Worm (Caenorhabditis elegans): ENCODE measurements around the gene pqn-39.

The pqn-39 gene

DNA sequence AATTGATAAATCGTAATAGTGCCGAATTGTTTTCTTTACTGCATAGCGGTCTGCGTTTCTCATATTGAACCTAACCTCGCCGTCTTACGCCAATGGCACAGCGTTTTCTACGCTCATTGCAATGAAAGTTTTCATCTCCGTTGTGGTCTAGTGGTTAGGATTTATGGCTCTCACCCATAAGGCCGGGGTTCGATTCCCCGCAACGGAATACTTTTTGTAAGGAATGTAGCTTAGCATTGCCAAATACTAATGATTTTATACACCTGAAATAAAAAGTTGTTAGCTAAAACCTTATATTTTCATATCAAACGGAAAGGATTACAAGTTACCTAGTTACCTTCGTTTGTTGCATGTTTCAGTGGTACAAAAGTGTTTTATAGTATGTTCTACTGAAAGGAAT, 47.3 kb upstream of the pqn-39 start (continued):
- no peak for TF ChIP-seq ama-1 (optimal IDR thresholded peaks at IDR 0.05)
- TF ChIP-seq nhr-67 (tag; optimal IDR thresholded peaks at IDR 0.05) = no peak
- peak; percentile 76 for TF ChIP-seq sea-2 (GFP tag; optimal IDR thresholded peaks at IDR 0.05)
- TF ChIP-seq egl-5 (tag; optimal IDR thresholded peaks at IDR 0.05) = peak; percentile 49
- TF ChIP-seq skn-1 (tag; optimal IDR thresholded peaks at IDR 0.05) = peak; percentile 56
- TF ChIP-seq zag-1 (tag; optimal IDR thresholded peaks at IDR 0.05) = no peak
- TF ChIP-seq tbx-2 (tag; optimal IDR thresholded peaks at IDR 0.05) = peak; percentile 74
- TF ChIP-seq mml-1 (tag; optimal IDR thresholded peaks at IDR 0.05) = no peak
- peak; percentile 36 for TF ChIP-seq nhr-25 (tag; optimal IDR thresholded peaks at IDR 0.05)
- peak; percentile 47 for TF ChIP-seq jun-1 (tag; optimal IDR thresholded peaks at IDR 0.05)
- peak; percentile 71 for TF ChIP-seq nhr-43 (tag; optimal IDR thresholded peaks at IDR 0.05; ENCODE audit: poor library complexity, severe bottlenecking)

ce11 chrX:14015366-14015765, 46.9 kb upstream of the pqn-39 start, which contains the start of gene C04C11.25:
TSS of gene C04C11.25 (minus strand) at chrX:14015466.
- TF ChIP-seq egl-5 (tag; optimal IDR thresholded peaks at IDR 0.05) (no peak), ztf-11 (tag; optimal IDR thresholded peaks at IDR 0.05) (no peak), ceh-16 (tag; optimal IDR thresholded peaks at IDR 0.05) (no peak), ztf-4 (tag; optimal IDR thresholded peaks at IDR 0.05) (no peak), nhr-11 (tag; optimal IDR thresholded peaks at IDR 0.05) (no peak), nhr-237 (tag; optimal IDR thresholded peaks at IDR 0.05) (no peak), nhr-23 (tag; optimal IDR thresholded peaks at IDR 0.05) (no peak), nhr-67 (tag; optimal IDR thresholded peaks at IDR 0.05) (no peak), ama-1 (optimal IDR thresholded peaks at IDR 0.05) (no peak), mdl-1 (tag; optimal IDR thresholded peaks at IDR 0.05) (no peak), R02D3.7 (tag; optimal IDR thresholded peaks at IDR 0.05) (no peak), nhr-28 (tag; optimal IDR thresholded peaks at IDR 0.05) (no peak), lin-39 (tag; optimal IDR thresholded peaks at IDR 0.05) (no peak), skn-1 (tag; optimal IDR thresholded peaks at IDR 0.05) (no peak), nhr-77 (tag; optimal IDR thresholded peaks at IDR 0.05) (no peak), fkh-10 (GFP tag; optimal IDR thresholded peaks at IDR 0.05) (no peak), sea-2 (GFP tag; optimal IDR thresholded peaks at IDR 0.05) (no peak), jun-1 (tag; optimal IDR thresholded peaks at IDR 0.05) (no peak)

DNA sequence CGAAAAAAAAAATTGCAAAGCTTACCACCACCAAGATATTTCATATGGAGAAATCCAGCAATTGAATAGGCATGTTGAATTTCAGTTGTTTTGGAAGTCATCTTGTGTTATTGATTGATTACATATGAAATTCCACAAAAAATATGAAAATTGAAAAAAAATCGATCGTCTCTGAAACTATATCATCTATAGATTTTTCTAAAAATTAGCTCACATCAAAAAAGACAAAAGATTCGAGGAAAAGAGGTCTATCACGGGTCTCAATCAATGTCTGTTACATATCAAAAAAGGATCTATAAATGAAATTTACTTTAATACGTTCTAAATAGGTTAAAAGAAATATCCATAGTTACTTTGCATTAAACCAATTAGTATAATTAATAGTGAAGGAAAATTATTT, 43.9 kb upstream of the pqn-39 start, which contains the start of gene tbc-19:
Gene tbc-19 (minus strand): TSS at position 101 of the 400 bp plus-strand sequence.
- TF ChIP-seq snpc-4 (tag; optimal IDR thresholded peaks at IDR 0.05) (no peak), unc-39 (tag; optimal IDR thresholded peaks at IDR 0.05) (no peak), unc-62 (GFP tag; optimal IDR thresholded peaks at IDR 0.05) (no peak), zag-1 (tag; optimal IDR thresholded peaks at IDR 0.05) (no peak), lsy-12 (tag; optimal IDR thresholded peaks at IDR 0.05) (no peak), pha-4 (tag; optimal IDR thresholded peaks at IDR 0.05) (no peak), fos-1 (tag; optimal IDR thresholded peaks at IDR 0.05) (no peak), R02D3.7 (tag; optimal IDR thresholded peaks at IDR 0.05) (no peak), elt-1 (tag; optimal IDR thresholded peaks at IDR 0.05) (no peak), ceh-16 (tag; optimal IDR thresholded peaks at IDR 0.05) (no peak), pqm-1 (tag; optimal IDR thresholded peaks at IDR 0.05) (no peak), nfya-1 (tag; optimal IDR thresholded peaks at IDR 0.05; ENCODE audit: insufficient read depth) (no peak), ceh-9 (tag; optimal IDR thresholded peaks at IDR 0.05) (no peak), skn-1 (tag; optimal IDR thresholded peaks at IDR 0.05) (no peak), nhr-67 (tag; optimal IDR thresholded peaks at IDR 0.05) (no peak), sea-2 (GFP tag; optimal IDR thresholded peaks at IDR 0.05) (no peak), ceh-28 (tag; optimal IDR thresholded peaks at IDR 0.05) (no peak), nhr-11 (tag; optimal IDR thresholded peaks at IDR 0.05) (no peak), jun-1 (tag; optimal IDR thresholded peaks at IDR 0.05) (no peak), elt-3 (tag; optimal IDR thresholded peaks at IDR 0.05) (no peak)

DNA sequence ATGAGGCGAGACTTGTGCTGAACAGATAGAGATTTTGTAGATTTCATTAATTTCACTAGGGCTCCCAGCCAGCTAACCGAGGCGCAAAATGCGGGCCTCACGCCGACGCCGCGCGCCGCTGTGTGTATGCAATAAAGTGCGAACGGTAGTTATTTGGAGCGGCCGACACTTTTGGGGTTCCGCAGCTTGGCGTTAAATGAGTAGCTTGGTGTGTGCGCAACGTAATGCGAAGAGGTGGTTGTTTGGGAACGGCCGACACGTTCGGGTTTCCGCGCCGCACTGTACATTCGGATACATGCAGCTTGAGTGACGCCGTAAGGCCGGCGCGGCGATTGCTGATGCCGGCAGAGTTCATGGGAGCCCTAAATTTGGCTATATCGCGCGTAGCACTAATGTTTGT, 39.7 kb upstream of the pqn-39 start:
- TF ChIP-seq R02D3.7 (tag; optimal IDR thresholded peaks at IDR 0.05) (no peak), fkh-10 (GFP tag; optimal IDR thresholded peaks at IDR 0.05) (no peak), egl-5 (tag; optimal IDR thresholded peaks at IDR 0.05) (no peak), ama-1 (optimal IDR thresholded peaks at IDR 0.05) (no peak)

DNA sequence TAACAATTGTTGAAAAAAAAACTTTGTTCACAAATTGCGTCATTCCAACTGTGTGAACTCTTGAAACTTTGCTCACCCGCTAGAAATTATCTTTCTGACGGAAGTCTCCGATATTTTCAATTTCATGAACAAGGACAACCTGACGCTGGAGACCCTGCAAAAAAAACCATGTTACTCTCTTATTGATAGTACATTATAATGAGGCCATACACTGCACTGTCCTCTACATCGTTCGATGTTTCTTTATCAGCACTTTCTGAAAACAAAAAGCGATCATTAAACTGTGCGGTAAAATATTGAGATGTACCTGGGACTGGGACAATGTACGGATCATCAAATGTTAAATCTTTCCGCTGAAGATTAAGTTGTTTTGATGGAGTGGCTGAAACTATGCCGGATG, 35.1 kb upstream of the pqn-39 start:
- TF ChIP-seq elt-2 (tag; optimal IDR thresholded peaks at IDR 0.05) (peak; percentile 48), lsy-12 (tag; optimal IDR thresholded peaks at IDR 0.05) (no peak), pqm-1 (tag; optimal IDR thresholded peaks at IDR 0.05) (peak; percentile 60), nhr-28 (tag; optimal IDR thresholded peaks at IDR 0.05) (no peak)

All from whole organism, L3 larva.